Fruit fly (Drosophila melanogaster): ENCODE results near the gene tkv.

The tkv gene

dm6 chr2L:5251725-5252124 lies 19.5 kb downstream of the tkv start:
- TF ChIP-seq br (GFP tag; optimal IDR thresholded peaks at IDR 0.05) (no peak), HLH106 (tag; optimal IDR thresholded peaks at IDR 0.05) (peak; percentile 15)

dm6 chr2L:5251150-5251549 lies 20.0 kb downstream of the tkv start:
- TF ChIP-seq GATAd (GFP tag; optimal IDR thresholded peaks at IDR 0.05), result no peak
- TF ChIP-seq CG32264 (GFP tag; optimal IDR thresholded peaks at IDR 0.05), result no peak
- TF ChIP-seq Dfd (GFP tag; optimal IDR thresholded peaks at IDR 0.05), result no peak
- no peak for TF ChIP-seq woc (GFP tag; optimal IDR thresholded peaks at IDR 0.05)
- TF ChIP-seq N (GFP tag; optimal IDR thresholded peaks at IDR 0.05), result no peak
- no peak for TF ChIP-seq Hnf4 (GFP tag; optimal IDR thresholded peaks at IDR 0.05)
- no peak for TF ChIP-seq pan (optimal IDR thresholded peaks at IDR 0.05)
- no peak for TF ChIP-seq foxo (GFP tag; optimal IDR thresholded peaks at IDR 0.05)
- TF ChIP-seq Vsx2 (GFP tag; optimal IDR thresholded peaks at IDR 0.05; ENCODE audit: partially characterized antibody), result no peak
- TF ChIP-seq br (GFP tag; optimal IDR thresholded peaks at IDR 0.05), result no peak
- TF ChIP-seq Abd-B (GFP tag; optimal IDR thresholded peaks at IDR 0.05), result no peak
- no peak for TF ChIP-seq Sp1 (GFP tag; optimal IDR thresholded peaks at IDR 0.05)
- TF ChIP-seq OdsH (GFP tag; optimal IDR thresholded peaks at IDR 0.05), result no peak
- no peak for TF ChIP-seq Hr83 (GFP tag; optimal IDR thresholded peaks at IDR 0.05; ENCODE audit: poor library complexity, severe bottlenecking)
- no peak for TF ChIP-seq psq (GFP tag; optimal IDR thresholded peaks at IDR 0.05)
- no peak for TF ChIP-seq HLH106 (tag; optimal IDR thresholded peaks at IDR 0.05)
- no peak for TF ChIP-seq sage (GFP tag; optimal IDR thresholded peaks at IDR 0.05)
- no peak for TF ChIP-seq Hr78 (GFP tag; optimal IDR thresholded peaks at IDR 0.05)
- no peak for TF ChIP-seq lola (GFP tag; optimal IDR thresholded peaks at IDR 0.05)
- TF ChIP-seq rgr (GFP tag; optimal IDR thresholded peaks at IDR 0.05), result no peak

dm6 chr2L:5249766-5250165 lies 21.4 kb downstream of the tkv start:
- no peak for TF ChIP-seq Myc (optimal IDR thresholded peaks at IDR 0.05)
- TF ChIP-seq usp (GFP tag; optimal IDR thresholded peaks at IDR 0.05), result no peak
- peak; percentile 77 for TF ChIP-seq CrebA (GFP tag; optimal IDR thresholded peaks at IDR 0.05; ENCODE audit: borderline replicate concordance)
- TF ChIP-seq Jra (GFP tag; optimal IDR thresholded peaks at IDR 0.05), result peak; percentile 26
- TF ChIP-seq rgr (GFP tag; optimal IDR thresholded peaks at IDR 0.05), result peak; percentile 67
- TF ChIP-seq lola (GFP tag; optimal IDR thresholded peaks at IDR 0.05), result no peak
- no peak for TF ChIP-seq dl (GFP tag; optimal IDR thresholded peaks at IDR 0.05; ENCODE audit: insufficient read depth in 1 of 2, partially characterized antibody in 2 of 2)
- peak; percentile 41 for TF ChIP-seq Hr83 (GFP tag; optimal IDR thresholded peaks at IDR 0.05; ENCODE audit: poor library complexity, severe bottlenecking)
- TF ChIP-seq psq (GFP tag; optimal IDR thresholded peaks at IDR 0.05), result peak; percentile 75
- peak; percentile 32 for TF ChIP-seq CG32264 (GFP tag; optimal IDR thresholded peaks at IDR 0.05)
- TF ChIP-seq brk (GFP tag; optimal IDR thresholded peaks at IDR 0.05), result peak; percentile 62
- no peak for TF ChIP-seq Abd-B (GFP tag; optimal IDR thresholded peaks at IDR 0.05)
- no peak for TF ChIP-seq Mio (GFP tag; optimal IDR thresholded peaks at IDR 0.05)
- peak; percentile 84 for TF ChIP-seq h (GFP tag; optimal IDR thresholded peaks at IDR 0.05)
- peak; percentile 51 for TF ChIP-seq tai (GFP tag; optimal IDR thresholded peaks at IDR 0.05)
- TF ChIP-seq Hr78 (GFP tag; optimal IDR thresholded peaks at IDR 0.05), result no peak
- TF ChIP-seq fru (GFP tag; optimal IDR thresholded peaks at IDR 0.05), result peak; percentile 81
- peak; percentile 71 for TF ChIP-seq Sp1 (GFP tag; optimal IDR thresholded peaks at IDR 0.05)
- peak; percentile 18 for TF ChIP-seq dmrt93B (GFP tag; optimal IDR thresholded peaks at IDR 0.05)
- TF ChIP-seq N (GFP tag; optimal IDR thresholded peaks at IDR 0.05), result no peak
- peak; percentile 84 for TF ChIP-seq br (GFP tag; optimal IDR thresholded peaks at IDR 0.05)
- TF ChIP-seq dsf (GFP tag; optimal IDR thresholded peaks at IDR 0.05; ENCODE audit: borderline replicate concordance), result no peak
- TF ChIP-seq Dif (GFP tag; optimal IDR thresholded peaks at IDR 0.05; ENCODE audit: partially characterized antibody), result no peak
- no peak for TF ChIP-seq GATAd (GFP tag; optimal IDR thresholded peaks at IDR 0.05)
- TF ChIP-seq pan (optimal IDR thresholded peaks at IDR 0.05), result no peak
- peak; percentile 61 for TF ChIP-seq CG9705 (GFP tag; optimal IDR thresholded peaks at IDR 0.05)
- peak; percentile 63 for TF ChIP-seq OdsH (GFP tag; optimal IDR thresholded peaks at IDR 0.05)
- no peak for TF ChIP-seq Dfd (GFP tag; optimal IDR thresholded peaks at IDR 0.05)
- TF ChIP-seq woc (GFP tag; optimal IDR thresholded peaks at IDR 0.05), result peak; percentile 87
- no peak for TF ChIP-seq Rel (GFP tag; optimal IDR thresholded peaks at IDR 0.05)
- TF ChIP-seq Rel (tag; optimal IDR thresholded peaks at IDR 0.05), result peak; percentile 36
- TF ChIP-seq foxo (GFP tag; optimal IDR thresholded peaks at IDR 0.05), result peak in 1 of 2 experiments; percentile 80
- TF ChIP-seq sv (GFP tag; optimal IDR thresholded peaks at IDR 0.05), result no peak
- peak; percentile 73 for TF ChIP-seq ey (GFP tag; optimal IDR thresholded peaks at IDR 0.05)
- TF ChIP-seq sage (GFP tag; optimal IDR thresholded peaks at IDR 0.05), result no peak
- no peak for TF ChIP-seq Vsx2 (GFP tag; optimal IDR thresholded peaks at IDR 0.05; ENCODE audit: partially characterized antibody)
- TF ChIP-seq jim (GFP tag; optimal IDR thresholded peaks at IDR 0.05), result no peak
- TF ChIP-seq Hnf4 (GFP tag; optimal IDR thresholded peaks at IDR 0.05), result peak; percentile 75
- TF ChIP-seq HLH106 (tag; optimal IDR thresholded peaks at IDR 0.05), result peak; percentile 71
